Fruit fly (Drosophila melanogaster) Kc167 (cell line): Measurements from ENCODE around the gene Fign.

Source experiments
- Myc ChIP-seq: fragments of >200 bp; optimal IDR thresholded peaks from 2 replicates; lab custom pipeline; 2017; ENCODE audit warnings: missing external identifiers
- Sin3A ChIP-seq: fragments of >200 bp; optimal IDR thresholded peaks from 2 replicates; lab custom pipeline; 2018; ENCODE audit warnings: missing external identifiers
- h ChIP-seq: fragments of >200 bp; optimal IDR thresholded peaks from 3 replicates; lab custom pipeline; 2018; ENCODE audit warnings: missing external identifiers
- insv ChIP-seq: fragments of >200 bp; optimal IDR thresholded peaks from 3 replicates; lab custom pipeline; 2018; ENCODE audit warnings: missing external identifiers
- psq ChIP-seq: fragments of >200 bp; optimal IDR thresholded peaks from 2 replicates; lab custom pipeline; 2017; ENCODE audit warnings: missing external identifiers
- ttk ChIP-seq: sonication (Bioruptor generic); optimal IDR thresholded peaks from 2 replicates; lab custom pipeline; 2017; ENCODE audit warnings: missing external identifiers

The Fign gene

dm6 chr2L:3351575-3352219 is 32.0 kb upstream of the Fign start:
- no peak for TF ChIP-seq insv (lab: Kevin White, UChicago)

dm6 chr2L:3348146-3348747 is 28.6 kb upstream of the Fign start:
- no peak for TF ChIP-seq ttk (lab: Kevin White, UChicago)
- no peak for TF ChIP-seq psq (lab: Kevin White, UChicago)
- no peak for TF ChIP-seq insv (lab: Kevin White, UChicago)
- no peak for TF ChIP-seq Myc (lab: Kevin White, UChicago)
- TF ChIP-seq h, result no peak
- no peak for TF ChIP-seq Sin3A (lab: Kevin White, UChicago)

DNA sequence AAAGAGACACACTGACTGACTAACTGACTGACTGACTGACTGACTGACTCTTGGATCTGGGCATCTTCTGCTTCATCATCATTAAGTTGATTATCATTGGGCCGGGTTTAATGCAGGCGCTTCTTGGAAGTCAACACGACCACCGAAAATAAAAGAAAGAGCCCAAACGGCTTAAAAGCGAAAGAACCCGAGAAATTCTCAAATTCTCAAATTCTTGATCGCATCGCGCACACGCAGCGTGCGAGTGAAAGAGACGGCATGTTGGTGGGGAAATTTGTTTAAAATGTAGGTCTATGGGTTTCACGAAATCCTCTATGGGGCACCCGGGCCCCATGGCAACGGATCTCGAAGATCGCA is 26.8 kb upstream of the Fign start:
- TF ChIP-seq insv (lab: Kevin White, UChicago) (no peak), Sin3A (lab: Kevin White, UChicago) (no peak), h (no peak), Myc (lab: Kevin White, UChicago) (no peak), psq (lab: Kevin White, UChicago) (no peak), ttk (lab: Kevin White, UChicago) (no peak)

DNA sequence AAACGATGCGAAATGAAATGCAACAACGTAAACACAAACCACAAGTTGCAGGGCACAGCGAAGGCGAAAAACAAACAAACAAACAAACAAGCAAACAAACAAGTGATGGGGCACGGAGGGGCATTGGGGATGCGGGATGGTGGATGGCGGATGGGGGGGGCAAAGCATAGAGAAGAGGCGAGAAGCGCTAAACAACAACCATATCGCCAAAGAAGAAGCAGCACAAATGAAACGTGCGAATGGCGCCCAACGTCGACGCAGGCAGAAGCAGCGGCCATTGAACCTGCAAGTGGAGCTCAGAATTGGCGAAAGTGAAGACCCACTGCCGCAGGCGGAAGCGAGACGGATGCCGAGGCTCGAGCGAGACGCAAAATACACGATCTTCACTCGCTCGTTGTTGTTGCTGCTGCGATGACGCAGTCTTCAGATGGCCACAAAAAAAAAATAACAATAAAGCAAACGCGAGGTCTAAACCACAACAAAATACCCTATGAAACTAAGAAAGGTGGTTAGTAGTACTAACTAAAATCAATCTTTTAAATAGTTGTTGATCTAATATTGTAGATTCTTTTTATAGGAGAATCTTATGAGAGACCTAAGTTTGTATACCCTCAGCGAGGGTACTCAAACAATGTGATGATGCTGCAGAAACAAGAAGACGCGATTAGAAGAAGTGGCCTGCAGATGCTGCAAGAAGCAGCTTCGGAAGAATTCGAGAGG is 26.3 kb upstream of the Fign start:
- TF ChIP-seq Myc (lab: Kevin White, UChicago), result no peak
- TF ChIP-seq psq (lab: Kevin White, UChicago), result no peak
- TF ChIP-seq h, result no peak
- no peak for TF ChIP-seq ttk (lab: Kevin White, UChicago)
- no peak for TF ChIP-seq insv (lab: Kevin White, UChicago)

DNA sequence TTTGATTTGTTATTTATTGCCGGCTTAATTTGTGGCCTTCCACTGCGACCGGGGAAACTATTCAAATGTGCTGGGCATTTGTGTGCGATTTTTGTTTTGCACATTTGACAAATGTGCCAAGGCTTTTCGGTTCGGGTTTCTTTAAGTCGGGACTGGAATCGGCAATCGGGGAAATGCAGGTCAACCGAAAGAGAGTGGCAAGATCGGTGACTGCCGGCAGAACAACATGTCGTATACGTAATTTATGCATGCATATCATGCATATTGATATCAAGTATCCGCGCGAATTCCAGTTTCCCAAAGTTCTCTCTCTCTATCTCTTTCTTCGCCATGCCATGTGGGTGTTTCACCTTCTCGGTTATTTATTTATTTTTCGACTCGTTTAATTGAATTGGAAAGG is 22.7 kb upstream of the Fign start:
- TF ChIP-seq insv (lab: Kevin White, UChicago), result no peak
- TF ChIP-seq ttk (lab: Kevin White, UChicago), result no peak
- no peak for TF ChIP-seq Sin3A (lab: Kevin White, UChicago)
- TF ChIP-seq Myc (lab: Kevin White, UChicago), result no peak
- TF ChIP-seq h, result no peak
- TF ChIP-seq psq (lab: Kevin White, UChicago), result no peak

DNA sequence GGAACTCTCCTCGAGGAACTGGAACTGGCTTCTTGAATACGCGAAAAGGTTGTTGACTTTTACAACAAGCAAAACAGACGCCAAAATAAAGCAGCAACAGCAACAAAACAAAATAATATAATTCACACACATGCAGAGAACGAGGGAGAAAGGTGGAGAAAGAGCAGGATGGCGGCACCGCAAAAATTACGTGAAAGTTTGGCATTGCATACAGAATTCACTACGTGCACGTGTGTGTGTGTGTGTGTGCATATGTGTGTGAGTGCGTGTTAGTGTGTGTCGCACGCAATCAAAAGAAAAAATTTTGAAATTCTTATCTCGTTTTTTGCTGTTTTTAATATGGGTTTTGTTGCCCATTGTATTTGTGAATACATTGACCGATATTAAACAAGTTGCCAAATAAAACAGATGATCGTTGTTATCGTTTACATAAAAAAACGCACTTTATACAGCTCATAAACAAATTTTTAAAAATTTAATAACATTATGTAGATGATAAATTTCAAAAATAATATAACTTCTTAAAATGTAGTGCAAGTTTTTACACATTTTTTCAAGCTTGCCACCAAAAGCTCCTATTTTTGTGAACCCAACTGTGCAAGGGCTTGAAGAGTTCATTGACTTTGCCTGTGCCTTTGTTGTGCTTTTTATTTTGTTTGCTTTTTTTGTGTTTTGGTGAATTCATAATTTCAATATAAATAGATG is 21.7 kb upstream of the Fign start:
- TF ChIP-seq ttk (lab: Kevin White, UChicago) (no peak), insv (lab: Kevin White, UChicago) (no peak), Myc (lab: Kevin White, UChicago) (no peak), h (no peak), Sin3A (lab: Kevin White, UChicago) (no peak), psq (lab: Kevin White, UChicago) (no peak)

DNA sequence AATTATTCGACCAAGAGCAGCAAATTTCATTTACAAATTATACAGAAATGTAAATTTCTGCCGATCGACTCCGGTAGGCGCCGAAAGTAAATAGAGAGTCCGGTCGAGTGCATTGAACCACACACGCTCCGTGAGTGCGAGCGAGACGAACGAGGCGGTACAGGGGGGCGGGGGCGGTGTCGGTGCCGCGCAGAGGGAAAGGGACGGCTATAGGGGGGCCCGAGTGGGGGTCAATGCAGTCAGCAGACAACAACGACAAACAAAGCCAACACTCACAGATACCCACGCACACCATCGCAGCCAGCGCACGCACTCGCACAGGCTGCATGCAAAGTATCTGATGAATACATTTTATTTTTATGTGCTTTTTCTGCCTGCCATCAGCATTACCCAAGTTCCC is 19.7 kb upstream of the Fign start:
- TF ChIP-seq insv (lab: Kevin White, UChicago) (no peak), Sin3A (lab: Kevin White, UChicago) (no peak), psq (lab: Kevin White, UChicago) (no peak), ttk (lab: Kevin White, UChicago) (no peak), h (no peak), Myc (lab: Kevin White, UChicago) (no peak)

dm6 chr2L:3338566-3339215 is 19.0 kb upstream of the Fign start:
- TF ChIP-seq Sin3A (lab: Kevin White, UChicago) (no peak), ttk (lab: Kevin White, UChicago) (no peak), h (no peak), psq (lab: Kevin White, UChicago) (no peak), insv (lab: Kevin White, UChicago) (no peak), Myc (lab: Kevin White, UChicago) (no peak)

dm6 chr2L:3332514-3332913 is 12.8 kb upstream of the Fign start, which contains the start of gene CG15408:
Gene CG15408, plus strand, starts transcription at chr2L:3332814.
- TF ChIP-seq psq (lab: Kevin White, UChicago) (no peak), h (no peak), Sin3A (lab: Kevin White, UChicago) (no peak)

dm6 chr2L:3330628-3331027 is 11.0 kb upstream of the Fign start, which contains the start of gene CG3285:
Gene CG3285, plus strand, starts transcription at chr2L:3330928.
- TF ChIP-seq ttk (lab: Kevin White, UChicago), result no peak
- no peak for TF ChIP-seq insv (lab: Kevin White, UChicago)

DNA sequence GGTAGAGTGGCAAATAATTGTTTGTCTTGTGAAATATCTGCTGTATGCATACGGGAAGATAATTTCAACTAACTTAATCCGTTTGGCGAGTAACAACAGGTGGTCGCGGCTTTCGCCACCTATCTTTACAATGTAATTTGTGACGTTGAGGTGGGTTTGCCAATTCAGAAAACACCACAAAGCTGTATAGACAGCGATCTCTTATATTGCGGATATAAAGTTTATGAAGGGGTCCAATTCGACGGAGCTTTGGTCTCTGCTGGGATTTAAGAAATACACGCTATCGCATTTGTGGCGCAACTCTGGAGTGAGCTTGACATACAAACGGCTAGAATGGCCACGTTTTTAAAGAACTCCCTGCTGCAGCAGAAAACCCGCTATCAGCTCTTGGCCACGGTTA is 7.9 kb upstream of the Fign start, which contains the start of gene CG33282:
Gene CG33282 (plus strand): TSS at position 301 of the 400 bp plus-strand sequence.
- TF ChIP-seq Sin3A (lab: Kevin White, UChicago) (no peak), insv (lab: Kevin White, UChicago) (no peak), h (no peak), Myc (lab: Kevin White, UChicago) (no peak), ttk (lab: Kevin White, UChicago) (no peak), psq (lab: Kevin White, UChicago) (no peak)
